Fruit fly (Drosophila melanogaster) Kc167 (cell line): ENCODE data around the gene CG9288.

Experiments used
- Myc ChIP-seq: fragments of >200 bp; optimal IDR thresholded peaks from 2 replicates; lab custom pipeline; 2017; ENCODE audit warnings: missing external identifiers
- Sin3A ChIP-seq: fragments of >200 bp; optimal IDR thresholded peaks from 2 replicates; lab custom pipeline; 2018; ENCODE audit warnings: missing external identifiers
- h ChIP-seq: fragments of >200 bp; optimal IDR thresholded peaks from 3 replicates; lab custom pipeline; 2018; ENCODE audit warnings: missing external identifiers
- insv ChIP-seq: fragments of >200 bp; optimal IDR thresholded peaks from 3 replicates; lab custom pipeline; 2018; ENCODE audit warnings: missing external identifiers
- psq ChIP-seq: fragments of >200 bp; optimal IDR thresholded peaks from 2 replicates; lab custom pipeline; 2017; ENCODE audit warnings: missing external identifiers
- ttk ChIP-seq: sonication (Bioruptor generic); optimal IDR thresholded peaks from 2 replicates; lab custom pipeline; 2017; ENCODE audit warnings: missing external identifiers

The CG9288 gene

DNA sequence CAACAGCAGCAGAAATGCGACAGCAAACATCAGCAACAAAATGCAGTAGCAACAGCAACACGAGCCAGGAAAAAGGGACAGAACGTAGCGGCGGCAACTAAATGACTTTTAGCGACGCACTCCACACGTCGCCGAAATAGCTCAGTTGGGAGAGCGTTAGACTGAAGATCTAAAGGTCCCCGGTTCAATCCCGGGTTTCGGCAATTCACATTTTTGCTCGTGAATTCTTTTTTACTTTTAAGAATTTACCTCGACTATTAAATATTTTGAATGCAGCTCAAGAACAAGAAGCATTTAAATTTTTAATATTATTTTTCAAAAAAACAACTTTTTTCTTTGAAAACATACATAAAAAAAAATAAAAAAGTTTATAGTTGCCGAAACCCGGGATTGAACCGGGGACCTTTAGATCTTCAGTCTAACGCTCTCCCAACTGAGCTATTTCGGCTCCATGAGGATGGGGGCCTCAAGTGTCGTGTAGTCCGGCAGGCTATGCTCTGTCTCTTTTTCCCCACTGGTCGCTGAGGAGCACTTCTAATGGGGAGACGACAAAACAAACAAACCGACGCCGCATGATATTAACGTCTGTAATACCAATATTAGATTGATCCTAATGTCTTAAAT is 18.5 kb downstream of the CG9288 start:
- TF ChIP-seq h (lab: Kevin White, UChicago) (no peak), ttk (no peak)

DNA sequence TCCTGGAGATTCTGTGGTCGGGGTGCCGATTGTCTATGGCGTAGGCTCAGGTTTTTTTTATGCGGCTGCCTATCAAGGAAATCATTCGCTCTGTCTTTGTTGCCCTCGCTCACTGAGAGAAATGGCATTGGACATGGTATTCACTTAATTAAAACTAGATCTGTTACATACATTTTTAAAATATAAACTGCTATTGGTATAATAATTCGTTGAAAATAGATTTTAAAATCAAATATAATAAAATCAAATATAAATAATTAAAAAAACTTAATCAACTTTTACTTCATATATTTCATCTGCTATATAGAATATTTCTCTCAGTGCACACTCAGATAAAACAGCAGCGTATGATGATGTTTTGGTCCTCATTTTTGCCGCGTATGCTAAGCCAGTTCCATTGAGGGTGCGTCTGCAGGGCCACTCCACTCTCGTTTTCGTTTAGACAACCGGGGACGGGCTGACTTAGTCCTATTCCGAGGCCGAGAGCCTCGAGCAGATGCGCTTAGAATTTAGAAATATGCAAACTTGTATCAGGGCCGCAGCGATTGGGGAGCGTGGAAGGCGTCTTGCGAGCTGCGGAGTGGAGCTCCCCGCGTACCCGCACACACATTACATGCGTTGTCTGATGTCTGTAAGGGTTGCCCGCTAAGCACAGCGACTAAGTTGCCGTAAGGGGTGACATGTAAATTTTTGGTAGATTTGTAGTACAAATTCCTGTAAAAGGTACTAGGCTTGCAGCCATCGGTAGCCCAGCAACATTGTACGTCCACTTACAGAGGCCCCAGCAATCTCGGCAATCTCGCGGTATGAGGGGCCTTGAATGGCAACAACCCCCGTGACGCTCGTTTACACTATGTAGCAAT is 20.4 kb downstream of the CG9288 start:
- TF ChIP-seq Sin3A (lab: Kevin White, UChicago), result no peak
- no peak for TF ChIP-seq h (lab: Kevin White, UChicago)
- TF ChIP-seq psq, result no peak
- TF ChIP-seq ttk, result no peak
- no peak for TF ChIP-seq Myc
- no peak for TF ChIP-seq insv

DNA sequence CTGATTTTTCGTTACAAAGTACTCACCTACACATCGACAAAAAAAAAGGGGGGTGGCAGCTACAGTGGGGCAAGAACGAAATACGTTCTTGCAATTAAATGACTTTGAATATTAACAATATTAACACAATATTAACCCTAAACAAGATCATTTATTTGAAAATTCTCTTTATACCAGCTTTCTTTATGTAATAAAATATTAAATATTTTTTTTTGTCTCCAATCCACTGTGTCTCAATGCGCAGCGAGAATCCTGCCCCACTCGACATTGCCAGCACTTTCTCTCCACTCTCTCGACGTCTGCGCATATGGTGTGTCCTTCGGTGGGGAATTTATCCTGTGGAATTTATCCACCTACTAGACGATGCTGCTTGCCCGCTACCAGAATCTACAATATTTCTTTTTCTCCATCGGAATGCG is 21.0 kb downstream of the CG9288 start:
- no peak for TF ChIP-seq insv
- no peak for TF ChIP-seq Myc
- TF ChIP-seq ttk, result no peak
- no peak for TF ChIP-seq Sin3A (lab: Kevin White, UChicago)
- no peak for TF ChIP-seq h (lab: Kevin White, UChicago)
- no peak for TF ChIP-seq psq

DNA sequence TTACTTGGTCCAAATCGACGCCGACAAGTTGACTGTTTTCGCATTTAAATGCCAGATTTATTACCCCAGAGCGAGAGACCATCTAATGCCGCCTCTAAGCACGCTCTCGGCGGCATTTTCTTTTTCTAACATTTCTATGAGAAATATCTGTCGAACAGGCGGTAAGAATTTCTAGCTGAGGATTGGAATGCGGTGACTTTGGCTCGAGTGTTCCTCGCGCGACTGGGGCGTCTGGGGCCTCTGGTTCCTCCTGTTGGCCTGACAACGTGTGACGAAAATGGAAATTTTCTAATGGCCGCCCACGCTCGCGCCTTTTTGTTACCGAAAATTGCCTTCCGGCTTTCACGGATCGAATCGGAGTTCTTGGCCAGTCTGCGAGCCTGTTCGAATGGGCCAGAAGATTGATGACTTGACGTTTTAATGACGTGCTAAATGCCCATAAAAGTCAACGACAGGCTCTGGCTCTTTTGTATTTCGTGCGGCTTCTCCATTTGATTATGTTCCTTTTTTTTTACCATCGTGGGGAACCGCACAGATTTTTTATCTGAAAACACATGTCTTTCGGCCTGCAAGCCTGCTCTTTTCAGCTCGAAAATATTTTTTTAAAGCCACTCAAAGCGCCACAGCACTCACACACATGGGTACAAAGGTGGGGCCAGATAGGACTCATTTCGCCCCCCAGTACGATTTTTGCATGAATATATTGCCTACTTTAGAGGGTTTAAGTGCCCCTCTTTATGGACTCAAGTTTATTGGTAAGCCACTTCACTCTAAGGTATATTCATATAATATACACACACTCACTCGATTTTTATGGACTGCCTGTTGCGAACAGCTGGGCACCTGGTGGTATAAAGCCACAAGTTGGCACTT is 22.0 kb downstream of the CG9288 start:
- no peak for TF ChIP-seq ttk
- TF ChIP-seq Myc, result no peak
- TF ChIP-seq h (lab: Kevin White, UChicago), result no peak
- TF ChIP-seq Sin3A (lab: Kevin White, UChicago), result no peak
- no peak for TF ChIP-seq insv
- no peak for TF ChIP-seq psq

DNA sequence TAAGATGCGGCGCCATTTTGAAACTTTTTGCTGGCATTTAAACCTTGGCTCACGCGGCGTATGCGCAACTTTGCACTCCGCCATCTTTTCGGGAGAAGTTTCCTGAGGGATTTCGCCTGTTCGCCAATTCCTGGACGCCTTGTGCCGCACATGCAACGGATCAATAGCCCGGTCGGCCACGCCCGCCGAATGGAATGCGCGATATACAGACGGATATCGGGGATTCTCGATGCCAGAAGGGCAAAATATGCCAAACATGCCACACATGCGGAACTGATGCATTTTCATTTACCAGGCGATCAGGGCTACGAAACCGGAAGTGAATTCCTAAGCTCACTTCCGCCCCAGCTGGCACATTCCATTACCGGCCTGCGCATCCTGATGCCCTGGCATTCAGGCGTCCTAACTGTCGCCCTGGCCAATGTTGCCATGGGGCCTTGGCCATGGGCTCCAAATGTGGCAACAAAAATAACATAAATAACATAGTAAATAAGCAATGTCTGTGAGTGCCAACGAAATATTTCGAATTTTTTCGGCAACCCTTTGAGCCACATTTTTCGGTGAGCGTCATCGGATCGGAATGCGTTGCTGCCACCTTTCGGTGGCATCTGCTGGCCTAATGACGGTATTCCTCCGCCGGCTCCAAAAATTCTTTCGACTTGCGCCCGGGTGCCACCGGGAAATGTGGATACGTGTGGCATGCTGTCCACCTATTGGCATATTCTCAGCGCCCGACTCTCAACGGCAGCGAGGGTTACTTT is 22.8 kb downstream of the CG9288 start:
- TF ChIP-seq Sin3A (lab: Kevin White, UChicago) (no peak), h (lab: Kevin White, UChicago) (no peak)

DNA sequence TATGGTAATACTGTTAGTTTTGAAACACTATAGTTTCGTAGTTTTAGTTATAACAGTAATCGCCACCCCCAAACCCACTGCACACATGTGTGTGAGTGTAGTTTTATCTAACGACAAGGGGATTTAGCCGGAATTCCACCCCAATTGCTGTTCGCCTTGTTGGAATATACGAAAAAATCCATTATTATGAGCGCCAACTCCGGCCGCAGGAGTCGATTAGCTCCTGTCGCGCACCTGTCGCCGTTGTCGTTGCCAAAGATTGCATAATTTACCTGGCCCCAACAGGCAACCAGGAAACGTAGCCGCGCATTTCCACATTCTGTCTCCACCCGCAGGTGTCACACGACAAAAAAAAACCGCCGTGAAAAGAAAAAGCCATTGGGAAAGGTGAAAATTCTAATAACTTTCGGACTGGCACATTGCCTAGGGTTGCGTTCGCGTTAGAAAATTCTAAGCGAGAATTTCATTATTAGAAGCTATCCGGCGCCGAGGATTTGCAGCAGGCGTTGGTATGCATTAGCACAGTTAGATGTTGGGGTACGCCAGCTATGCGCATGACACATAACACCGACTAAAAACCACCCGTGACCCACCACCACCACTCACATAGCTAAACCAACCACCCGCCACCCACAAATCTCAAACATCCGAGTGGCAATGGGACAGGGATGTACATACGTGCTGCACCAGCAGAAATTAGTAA is 23.9 kb downstream of the CG9288 start:
- TF ChIP-seq Sin3A (lab: Kevin White, UChicago) (no peak), insv (no peak), ttk (no peak), psq (no peak), h (lab: Kevin White, UChicago) (no peak), Myc (no peak)

DNA sequence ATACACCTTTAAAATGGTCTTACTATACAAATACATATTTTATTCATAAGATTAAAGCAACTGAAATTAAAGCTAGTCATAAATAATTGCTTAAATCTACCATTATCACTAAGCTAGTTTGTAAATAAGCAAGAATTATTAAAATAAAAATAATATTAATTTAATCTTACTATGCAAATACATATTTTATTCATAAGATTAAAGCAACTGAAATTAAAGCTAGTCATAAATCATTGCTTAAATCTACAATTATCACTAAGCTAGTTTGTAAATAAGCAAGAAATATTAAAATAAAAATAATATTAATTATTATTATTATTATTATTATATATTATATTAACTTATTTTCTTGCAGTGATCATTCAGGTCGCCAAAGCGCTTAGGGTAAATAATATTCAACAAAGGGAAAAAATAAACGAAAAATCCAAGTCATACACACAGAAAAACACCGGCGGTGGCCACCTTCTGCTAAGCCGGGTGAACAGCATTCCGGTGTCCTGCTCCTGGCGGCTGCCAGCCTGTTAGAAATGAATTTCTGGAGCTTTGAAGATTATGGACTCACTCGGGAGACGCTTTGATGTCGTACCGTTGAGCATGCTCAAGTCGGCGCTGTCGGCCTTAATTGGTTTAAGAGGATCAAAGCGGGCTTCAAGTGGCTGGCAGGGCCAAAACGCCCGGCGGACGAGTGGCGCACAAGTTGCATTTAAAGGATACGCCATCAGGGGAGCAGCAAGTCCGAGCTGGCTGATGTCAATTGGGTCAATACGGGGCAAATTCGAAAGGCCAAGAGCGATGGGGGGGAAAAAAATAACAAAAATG is 24.7 kb downstream of the CG9288 start:
- no peak for TF ChIP-seq insv
- TF ChIP-seq psq, result no peak
- TF ChIP-seq ttk, result no peak
- no peak for TF ChIP-seq Myc
- TF ChIP-seq Sin3A (lab: Kevin White, UChicago), result no peak
- TF ChIP-seq h (lab: Kevin White, UChicago), result no peak

DNA sequence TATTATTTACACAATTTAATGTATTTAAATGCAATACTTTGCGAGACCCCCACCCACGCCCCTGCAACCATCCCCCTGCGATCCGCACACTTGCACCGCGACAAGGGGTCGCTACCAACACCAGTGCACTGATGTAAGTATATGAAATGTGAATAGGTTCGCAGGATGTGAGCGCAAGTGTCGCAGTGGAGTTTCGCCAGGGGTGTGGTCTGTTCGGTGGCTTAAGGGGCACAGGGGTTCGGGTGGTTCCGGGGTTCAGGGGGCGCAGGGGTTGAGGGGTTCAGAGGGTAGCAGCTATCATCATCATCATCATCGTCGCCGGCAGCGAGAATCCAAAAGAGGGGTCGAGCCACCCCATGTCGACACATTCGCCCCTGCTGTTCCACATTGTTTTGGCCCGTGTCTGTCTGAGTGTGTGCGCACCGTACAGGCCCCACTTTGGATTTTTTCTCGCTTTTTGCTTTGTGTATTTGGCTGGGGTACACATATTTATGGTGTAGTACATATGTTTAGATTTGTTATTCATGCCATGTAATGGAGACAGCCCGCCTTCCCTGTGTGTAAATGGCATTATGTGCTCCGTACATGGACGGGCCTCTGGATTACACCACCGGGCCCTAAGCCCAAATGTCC is 25.7 kb downstream of the CG9288 start:
- TF ChIP-seq ttk, result no peak
- no peak for TF ChIP-seq Sin3A (lab: Kevin White, UChicago)
- no peak for TF ChIP-seq h (lab: Kevin White, UChicago)
- TF ChIP-seq Myc, result no peak
- TF ChIP-seq insv, result no peak
- no peak for TF ChIP-seq psq

DNA sequence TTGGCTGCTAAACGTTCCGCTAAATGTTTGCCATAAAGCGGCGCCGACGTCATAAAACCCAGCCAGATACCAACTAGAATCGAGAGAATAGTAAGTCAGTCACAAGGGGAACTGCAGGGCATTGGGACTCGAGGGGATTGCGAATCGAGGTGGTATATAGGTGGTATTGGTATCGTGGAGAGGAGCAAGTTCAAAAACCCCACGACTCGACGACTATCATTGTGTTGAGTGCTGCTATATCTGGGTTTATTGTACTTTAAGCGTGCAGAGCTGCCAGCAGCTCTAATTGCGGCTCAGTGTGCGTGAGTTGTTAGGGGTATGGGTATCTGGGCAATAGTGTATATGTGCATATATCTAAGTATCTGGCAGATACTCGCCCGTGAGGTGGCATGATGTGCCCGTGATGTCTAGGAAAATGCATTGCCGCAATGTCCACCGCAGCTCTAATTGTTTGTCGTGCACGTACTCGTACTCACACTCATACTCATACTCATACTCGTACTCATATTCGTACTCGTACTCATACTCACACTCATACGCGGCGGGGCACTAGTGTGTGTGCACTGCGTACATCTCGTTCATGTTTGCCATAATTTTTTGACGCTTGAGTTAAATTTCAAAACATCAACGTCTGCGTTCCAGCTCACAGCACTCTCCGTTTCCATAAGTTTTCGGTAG is 26.7 kb downstream of the CG9288 start:
- TF ChIP-seq Myc, result no peak
- TF ChIP-seq h (lab: Kevin White, UChicago), result no peak
- TF ChIP-seq Sin3A (lab: Kevin White, UChicago), result no peak
- no peak for TF ChIP-seq psq
- no peak for TF ChIP-seq ttk
- no peak for TF ChIP-seq insv

DNA sequence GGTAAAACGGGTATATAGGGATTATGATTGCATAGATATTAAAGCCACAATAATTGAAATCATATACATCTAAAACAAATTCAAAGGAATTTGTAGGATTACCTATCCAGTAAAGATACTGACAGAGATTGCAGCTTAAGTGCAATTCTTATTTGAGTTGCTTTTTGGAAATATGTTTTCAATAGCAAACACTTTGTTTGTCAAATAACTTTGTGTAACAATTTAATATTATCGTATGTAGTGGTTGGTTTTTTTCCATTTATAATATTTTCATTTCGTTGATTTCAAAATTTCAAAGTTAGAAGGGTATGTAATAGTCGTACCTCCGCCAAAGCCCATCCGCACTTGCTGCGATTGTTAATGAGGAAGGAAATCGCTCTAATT is 27.3 kb downstream of the CG9288 start:
- TF ChIP-seq insv (no peak), psq (no peak), Myc (no peak), Sin3A (lab: Kevin White, UChicago) (no peak), h (lab: Kevin White, UChicago) (no peak), ttk (no peak)
